Worm (Caenorhabditis elegans): ENCODE results near the gene T26H5.4.

DNA sequence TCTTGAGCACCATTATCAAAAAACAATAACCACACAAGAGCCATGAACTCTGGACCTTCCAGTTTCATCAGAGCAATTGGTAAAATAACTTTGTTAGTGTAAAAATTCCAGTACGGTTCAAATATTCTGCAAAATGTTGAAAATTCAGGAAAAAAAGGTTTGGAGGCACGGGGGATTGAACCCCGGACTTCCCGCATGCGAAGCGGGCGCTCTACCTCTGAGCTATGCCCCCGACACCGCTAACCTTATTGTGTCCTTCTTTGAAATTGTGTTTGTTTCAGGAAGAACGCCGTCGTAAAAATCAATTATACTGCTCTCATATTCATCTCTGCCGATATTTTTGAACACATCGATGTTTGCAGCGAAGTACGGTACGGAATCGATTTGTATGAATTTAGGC, 31.3 kb upstream of the T26H5.4 start:
- no peak for TF ChIP-seq ets-7 (tag; optimal IDR thresholded peaks at IDR 0.05)
- TF ChIP-seq ama-1 (optimal IDR thresholded peaks at IDR 0.05): no peak
